Worm (Caenorhabditis elegans) whole organism, L2 larva: Measurements from ENCODE around the gene shn-1.

ENCODE experiments used
- C34F6.9 ChIP-seq: fragments of 150-350 bp; optimal IDR thresholded peaks from 2 replicates; lab custom pipeline; 2014; ENCODE audit warnings: missing biosample characterization, missing genetic modification characterization
- F13H6.1 ChIP-seq: sonication (generic microtip); optimal IDR thresholded peaks from 2 replicates; lab custom pipeline; 2016; ENCODE audit warnings: missing genetic modification characterization, missing compliant biosample characterization
- R02D3.7 ChIP-seq: fragments of 150-350 bp; optimal IDR thresholded peaks from 2 replicates; lab custom pipeline; 2014; ENCODE audit warnings: missing biosample characterization, missing genetic modification characterization
- Y55F3AM.14 ChIP-seq: fragments of 200-800 bp; sonication (Bioruptor generic); optimal IDR thresholded peaks from 2 replicates; lab custom pipeline; 2018; ENCODE audit warnings: mild to moderate bottlenecking, missing genetic modification characterization, missing compliant biosample characterization
- aly-2 ChIP-seq: fragments of 150-350 bp; optimal IDR thresholded peaks from 2 replicates; lab custom pipeline; 2014; ENCODE audit warnings: missing biosample characterization, missing genetic modification characterization
- ama-1 ChIP-seq: fragments of 150-350 bp; optimal IDR thresholded peaks from 2 replicates; lab custom pipeline; 2018; ENCODE audit warnings: inconsistent platforms
- blmp-1 ChIP-seq: sonication (generic microtip); optimal IDR thresholded peaks from 2 replicates; lab custom pipeline; 2017; ENCODE audit warnings: missing genetic modification characterization, mild to moderate bottlenecking, missing compliant biosample characterization, antibody characterized with exemption, moderate library complexity; ENCODE audit not compliant: insufficient read depth
- ceh-16 ChIP-seq: fragments of 150-350 bp; optimal IDR thresholded peaks from 2 replicates; lab custom pipeline; 2014; ENCODE audit warnings: missing biosample characterization, missing genetic modification characterization
- ceh-82 ChIP-seq: fragments of 150-350 bp; optimal IDR thresholded peaks from 2 replicates; lab custom pipeline; 2014; ENCODE audit warnings: missing biosample characterization, missing genetic modification characterization
- crh-2 ChIP-seq: sonication (generic microtip); optimal IDR thresholded peaks from 2 replicates; lab custom pipeline; 2017; ENCODE audit warnings: missing biosample characterization, missing genetic modification characterization
- egl-27 ChIP-seq: sonication (generic microtip); optimal IDR thresholded peaks from 3 replicates; lab custom pipeline; 2017; ENCODE audit warnings: missing biosample characterization, missing genetic modification reagents, missing genetic modification characterization
- elt-1 ChIP-seq: fragments of 150-350 bp; optimal IDR thresholded peaks from 2 replicates; lab custom pipeline; 2014; ENCODE audit warnings: missing biosample characterization, missing genetic modification characterization
- elt-3 ChIP-seq: sonication (generic microtip); optimal IDR thresholded peaks from 2 replicates; lab custom pipeline; 2017; ENCODE audit warnings: missing biosample characterization, missing genetic modification characterization
- gmeb-1 ChIP-seq: fragments of 150-350 bp; optimal IDR thresholded peaks from 2 replicates; lab custom pipeline; 2014; ENCODE audit warnings: missing biosample characterization, missing genetic modification characterization
- lin-11 ChIP-seq: fragments of 150-350 bp; sonication (generic microtip); optimal IDR thresholded peaks from 2 replicates; lab custom pipeline; 2014; ENCODE audit warnings: missing biosample characterization, missing genetic modification characterization, inconsistent platforms, mixed read lengths
- lin-13 ChIP-seq: fragments of 150-350 bp; optimal IDR thresholded peaks from 2 replicates; lab custom pipeline; 2014; ENCODE audit warnings: missing biosample characterization, missing genetic modification reagents, missing genetic modification characterization
- mab-5 ChIP-seq: fragments of 150-350 bp; optimal IDR thresholded peaks from 2 replicates; lab custom pipeline; 2014; ENCODE audit warnings: missing biosample characterization, missing genetic modification characterization
- mdl-1 ChIP-seq, 2 experiments: fragments of 150-350 bp in 1 of 2; sonication (generic microtip) in 1 of 2; optimal IDR thresholded peaks; 2 replicates each; lab custom pipeline; 2017; ENCODE audit warnings: missing biosample characterization in 2 of 2, missing genetic modification characterization in 2 of 2
- nhr-10 ChIP-seq: sonication (generic microtip); optimal IDR thresholded peaks from 2 replicates; lab custom pipeline; 2017; ENCODE audit warnings: missing biosample characterization, missing genetic modification characterization
- nhr-11 ChIP-seq: fragments of 150-350 bp; optimal IDR thresholded peaks from 2 replicates; lab custom pipeline; 2014; ENCODE audit warnings: missing biosample characterization, missing genetic modification characterization
- nhr-12 ChIP-seq: fragments of 150-350 bp; optimal IDR thresholded peaks from 2 replicates; lab custom pipeline; 2014; ENCODE audit warnings: missing biosample characterization, missing genetic modification characterization
- nhr-129 ChIP-seq: fragments of 150-350 bp; optimal IDR thresholded peaks from 2 replicates; lab custom pipeline; 2014; ENCODE audit warnings: missing biosample characterization, missing genetic modification characterization
- nhr-21 ChIP-seq: fragments of 150-350 bp; optimal IDR thresholded peaks from 2 replicates; lab custom pipeline; 2014; ENCODE audit warnings: missing biosample characterization, missing genetic modification characterization
- nhr-237 ChIP-seq: fragments of 150-350 bp; optimal IDR thresholded peaks from 2 replicates; lab custom pipeline; 2014; ENCODE audit warnings: missing biosample characterization, missing genetic modification characterization
- nhr-6 ChIP-seq: fragments of 150-350 bp; optimal IDR thresholded peaks from 2 replicates; lab custom pipeline; 2014; ENCODE audit warnings: missing biosample characterization, missing genetic modification characterization
- nhr-77 ChIP-seq: fragments of 150-350 bp; optimal IDR thresholded peaks from 2 replicates; lab custom pipeline; 2014; ENCODE audit warnings: missing biosample characterization, missing genetic modification characterization
- peb-1 ChIP-seq: fragments of 150-350 bp; optimal IDR thresholded peaks from 2 replicates; lab custom pipeline; 2014; ENCODE audit warnings: missing biosample characterization, missing genetic modification characterization
- sem-4 ChIP-seq: fragments of 150-350 bp; optimal IDR thresholded peaks from 2 replicates; lab custom pipeline; 2014; ENCODE audit warnings: missing biosample characterization, missing genetic modification reagents, missing genetic modification characterization
- skn-1 ChIP-seq: sonication (generic microtip); optimal IDR thresholded peaks from 2 replicates; lab custom pipeline; 2017; ENCODE audit warnings: missing biosample characterization, missing genetic modification characterization
- sma-3 ChIP-seq: sonication (generic microtip); optimal IDR thresholded peaks from 2 replicates; lab custom pipeline; 2016; ENCODE audit warnings: missing genetic modification reagents, missing genetic modification characterization, missing compliant biosample characterization
- sma-9 ChIP-seq, 2 experiments: fragments of 150-350 bp in 1 of 2; sonication (generic microtip) in 1 of 2; optimal IDR thresholded peaks; 2 replicates each; lab custom pipeline; 2014 to 2016; ENCODE audit warnings: missing genetic modification characterization in 2 of 2, mild to moderate bottlenecking in 1 of 2, missing biosample characterization in 1 of 2, missing compliant biosample characterization in 1 of 2, missing genetic modification reagents in 1 of 2, moderate library complexity in 1 of 2
- snpc-4 ChIP-seq: fragments of 150-350 bp; optimal IDR thresholded peaks from 2 replicates; lab custom pipeline; 2014; ENCODE audit warnings: missing biosample characterization, missing genetic modification characterization
- unc-55 ChIP-seq: fragments of 150-350 bp; sonication (generic microtip); optimal IDR thresholded peaks from 3 replicates; lab custom pipeline; 2014; ENCODE audit warnings: missing biosample characterization, missing genetic modification reagents, missing genetic modification characterization
- unc-62 ChIP-seq: fragments of 150-350 bp; optimal IDR thresholded peaks from 2 replicates; lab custom pipeline; 2014; ENCODE audit warnings: missing biosample characterization, missing genetic modification reagents, missing genetic modification characterization
- zag-1 ChIP-seq: fragments of 150-350 bp; optimal IDR thresholded peaks from 2 replicates; lab custom pipeline; 2014; ENCODE audit warnings: missing biosample characterization, missing genetic modification characterization
- ztf-1 ChIP-seq: fragments of 200-800 bp; sonication (Bioruptor generic); conservative IDR thresholded peaks from 2 replicates; pipeline ENCODE4 v1.3.6; 2022; ENCODE audit warnings: missing genetic modification characterization, missing compliant biosample characterization
- ztf-11 ChIP-seq: sonication (generic microtip); optimal IDR thresholded peaks from 2 replicates; lab custom pipeline; 2017; ENCODE audit warnings: missing biosample characterization, missing genetic modification characterization

The shn-1 gene

DNA sequence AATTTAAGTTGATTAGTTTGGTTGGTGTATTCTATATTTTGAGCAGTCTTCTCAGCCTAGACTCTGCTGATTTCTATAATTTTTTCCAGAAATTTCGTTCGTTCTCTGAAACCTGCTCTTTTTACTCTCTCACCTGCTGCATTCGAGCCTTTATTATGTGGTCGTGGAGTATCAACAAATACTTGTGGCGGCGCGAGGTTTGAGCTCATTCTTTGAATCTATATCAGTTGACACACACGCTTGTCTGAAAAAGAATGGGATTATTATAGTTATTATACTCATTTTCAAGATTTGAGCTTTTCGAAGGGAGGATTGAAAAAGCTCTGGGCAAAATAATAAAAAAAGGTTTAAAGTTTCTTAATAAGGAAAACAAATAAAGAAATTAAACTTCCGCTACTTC lies 14.7 kb downstream of the shn-1 start:
- no peak for TF ChIP-seq unc-55 (GFP tag; lab: Kevin White, UChicago)
- no peak for TF ChIP-seq mdl-1 (tag; optimal IDR thresholded peaks at IDR 0.05; lab: Kevin White, UChicago)
- peak; percentile 9 for TF ChIP-seq lin-11 (tag; lab: Kevin White, UChicago)

DNA sequence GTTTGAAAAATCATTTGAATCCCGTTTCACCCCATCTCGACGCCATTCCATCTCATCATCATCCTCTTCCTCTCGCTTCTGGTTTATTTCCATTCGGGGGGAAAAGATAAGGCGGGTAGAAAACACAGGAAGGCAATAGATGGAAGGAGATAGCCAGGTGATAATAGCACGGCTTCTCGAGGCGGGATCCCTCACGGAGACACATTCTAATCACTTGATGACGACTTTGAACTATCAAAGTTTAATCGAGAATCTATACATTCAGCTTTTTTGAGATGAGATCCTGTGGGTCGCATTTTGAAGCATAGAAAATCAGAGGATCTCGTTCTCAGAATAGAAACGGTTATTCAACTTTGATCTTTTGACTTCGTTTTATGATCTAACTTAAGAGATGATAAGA lies 18.8 kb downstream of the shn-1 start, which contains the start of gene C33B4.2:
TSS of gene C33B4.2 (minus strand) at position 165 of the 400 bp plus-strand sequence.
- TF ChIP-seq blmp-1 (tag; lab: Kevin White, UChicago) = no peak
- peak; percentile 46 for TF ChIP-seq nhr-21 (tag; lab: Kevin White, UChicago)
- no peak for TF ChIP-seq nhr-77 (tag; lab: Kevin White, UChicago)

DNA sequence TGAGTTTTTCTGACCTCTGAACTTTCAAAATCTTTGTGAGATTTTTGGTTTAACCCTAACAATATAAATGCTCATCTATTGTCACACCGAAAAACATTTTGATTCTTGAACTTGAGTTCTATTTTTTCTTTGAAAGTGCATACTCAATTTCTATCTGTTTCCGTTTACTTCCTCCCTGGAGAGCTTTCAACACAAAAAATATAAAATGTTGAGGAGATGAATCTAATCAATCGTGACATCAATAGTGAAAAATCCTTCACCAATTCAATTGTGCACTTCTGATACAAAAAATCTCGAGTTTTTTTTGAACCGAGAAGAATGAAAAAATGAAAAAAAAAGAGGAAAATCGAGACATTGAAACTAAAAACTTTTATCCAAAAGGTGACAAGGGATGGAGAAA lies 29.0 kb downstream of the shn-1 start:
- TF ChIP-seq egl-27 (tag; lab: Kevin White, UChicago) (no peak), aly-2 (no peak), elt-3 (tag; lab: Kevin White, UChicago) (no peak), nhr-10 (tag; lab: Kevin White, UChicago) (no peak), peb-1 (tag; lab: Kevin White, UChicago) (no peak), nhr-6 (no peak), R02D3.7 (tag; lab: Kevin White, UChicago) (no peak), mdl-1 (tag; optimal IDR thresholded peaks at IDR 0.05; lab: Kevin White, UChicago) (no peak), unc-55 (GFP tag; lab: Kevin White, UChicago) (no peak), gmeb-1 (no peak)

DNA sequence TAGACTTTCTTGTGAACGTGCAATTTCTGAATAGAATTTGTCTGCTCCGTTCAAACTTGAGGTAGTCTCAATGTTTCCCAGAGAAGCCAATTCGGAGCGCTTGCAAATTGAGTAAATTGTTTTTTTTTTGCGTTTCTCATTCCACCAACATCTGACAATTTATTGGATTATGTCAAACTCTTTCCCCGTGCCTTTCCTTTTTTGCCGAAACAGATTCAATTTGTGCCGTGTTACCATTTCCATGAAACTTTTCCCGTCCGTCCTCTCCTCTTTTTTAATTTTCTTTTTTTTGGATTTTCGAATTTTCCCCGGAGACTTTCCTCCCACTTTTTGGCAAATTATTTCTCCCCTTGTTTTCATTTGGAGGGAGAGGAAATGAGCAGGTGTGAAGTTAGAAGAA lies 37.3 kb downstream of the shn-1 start:
- no peak for TF ChIP-seq lin-13 (GFP tag; lab: Kevin White, UChicago)

ce11 chrII:11351599-11351998 lies 39.2 kb downstream of the shn-1 start, which contains the start of gene clh-2:
TSS of gene clh-2 (plus strand) at chrII:11351899.
- no peak for TF ChIP-seq unc-55 (GFP tag; lab: Kevin White, UChicago)

DNA sequence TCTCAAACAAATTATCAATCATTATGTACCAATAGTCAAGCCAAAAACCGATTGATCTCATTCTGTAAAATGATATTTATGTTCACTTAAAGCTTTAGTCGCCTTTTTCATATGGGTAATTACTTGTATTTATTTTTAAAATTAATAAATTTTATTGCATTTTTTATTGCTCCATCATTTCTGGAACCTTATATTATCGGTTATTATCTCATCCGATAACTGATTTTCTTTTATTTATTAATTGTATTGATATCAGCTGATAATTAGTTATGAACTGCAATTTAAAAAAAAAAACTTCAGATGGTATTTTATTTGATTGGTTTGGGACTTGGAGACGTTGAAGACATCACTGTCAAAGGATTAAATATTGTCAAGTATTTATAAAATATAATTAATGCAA lies 40.9 kb downstream of the shn-1 start, which contains the start of gene dph-5:
TSS of gene dph-5 (plus strand) at position 301 of the 400 bp plus-strand sequence.
- TF ChIP-seq ceh-16 (tag; lab: Kevin White, UChicago) (no peak), nhr-21 (tag; lab: Kevin White, UChicago) (no peak), sma-9 (GFP tag; optimal IDR thresholded peaks at IDR 0.05; lab: Kevin White, UChicago) (no peak), sma-9 (tag; optimal IDR thresholded peaks at IDR 0.05; lab: Kevin White, UChicago) (no peak), ceh-82 (tag; lab: Kevin White, UChicago) (no peak), nhr-11 (no peak)
- TF ChIP-seq, all 48 proteins: peak for 0

ce11 chrII:11347878-11348556 lies 42.7 kb downstream of the shn-1 start, which contains the start of the genes B0491.6 and pigm-1:
TSS of gene B0491.6 (minus strand) at chrII:11348343.
TSS of gene pigm-1 (plus strand) at chrII:11348445.
- TF ChIP-seq aly-2 (no peak), unc-62 (GFP tag; lab: Kevin White, UChicago) (no peak), ztf-1 (no peak), nhr-77 (tag; lab: Kevin White, UChicago) (no peak), gmeb-1 (peak; percentile 89), elt-3 (tag; lab: Kevin White, UChicago) (no peak), zag-1 (tag; lab: Kevin White, UChicago) (peak; percentile 34), mdl-1 (tag; optimal IDR thresholded peaks at IDR 0.05; lab: Kevin White, UChicago) (peak in 1 of 2 experiments; percentile 18), nhr-237 (tag; lab: Kevin White, UChicago) (no peak), sem-4 (tag; lab: Kevin White, UChicago) (peak; percentile 64), ztf-11 (tag; lab: Kevin White, UChicago) (no peak), ceh-82 (tag; lab: Kevin White, UChicago) (no peak), nhr-12 (tag; lab: Kevin White, UChicago) (no peak), nhr-6 (peak; percentile 79), nhr-129 (tag; lab: Kevin White, UChicago) (peak; percentile 68), mab-5 (tag; lab: Kevin White, UChicago) (no peak), nhr-10 (tag; lab: Kevin White, UChicago) (peak; percentile 50), egl-27 (tag; lab: Kevin White, UChicago) (no peak), snpc-4 (peak; percentile 51), crh-2 (tag; lab: Kevin White, UChicago) (peak; percentile 89), sma-3 (GFP tag; lab: Kevin White, UChicago) (peak; percentile 62), skn-1 (tag; lab: Kevin White, UChicago) (peak; percentile 73), nhr-21 (tag; lab: Kevin White, UChicago) (peak; percentile 79), sma-9 (GFP tag; optimal IDR thresholded peaks at IDR 0.05; lab: Kevin White, UChicago) (peak; percentile 65), sma-9 (tag; optimal IDR thresholded peaks at IDR 0.05; lab: Kevin White, UChicago) (no peak), F13H6.1 (tag; lab: Kevin White, UChicago) (peak; percentile 80), ama-1 (lab: Kevin White, UChicago) (no peak), lin-13 (GFP tag; lab: Kevin White, UChicago) (peak; percentile 39), ceh-16 (tag; lab: Kevin White, UChicago) (peak; percentile 23), elt-1 (tag; lab: Kevin White, UChicago) (no peak), C34F6.9 (tag; lab: Kevin White, UChicago) (peak; percentile 85), nhr-11 (no peak), Y55F3AM.14 (GFP tag; lab: Kevin White, UChicago) (no peak)
